Worm (Caenorhabditis elegans): ENCODE results near the gene F13B12.7.

ce11 chrIV:10481695-10482094 is 38.1 kb downstream of the F13B12.7 start, which contains the start of gene egl-21:
- TF ChIP-seq fos-1 (tag; optimal IDR thresholded peaks at IDR 0.05) (no peak), T20F7.1 (GFP tag; optimal IDR thresholded peaks at IDR 0.05) (no peak), ceh-20 (GFP tag; IDR thresholded peaks at IDR 0.05) (no peak)

All from whole organism, L4 larva.